Worm (Caenorhabditis elegans) whole organism, L1 larva: Measurements from ENCODE around the gene mua-6.
A peak's percentile ranks its signal among the peaks of the same experiment; 100 is the strongest.

Experiments used
- C04F5.9 ChIP-seq: sonication (generic microtip); optimal IDR thresholded peaks from 2 replicates; lab custom pipeline; 2016; ENCODE audit warnings: missing genetic modification characterization, missing compliant biosample characterization
- C34B4.2 ChIP-seq: sonication (generic microtip); optimal IDR thresholded peaks from 2 replicates; lab custom pipeline; 2017; ENCODE audit warnings: mild to moderate bottlenecking, missing genetic modification characterization, missing compliant biosample characterization
- F16B12.6 ChIP-seq: fragments of 150-350 bp; optimal IDR thresholded peaks from 2 replicates; lab custom pipeline; 2014; ENCODE audit warnings: missing biosample characterization, missing genetic modification characterization
- Y116A8C.19 ChIP-seq: sonication (generic microtip); optimal IDR thresholded peaks from 2 replicates; lab custom pipeline; 2016; ENCODE audit warnings: missing compliant biosample characterization, missing genetic modification characterization, borderline replicate concordance
- ama-1 ChIP-seq: fragments of 150-350 bp; optimal IDR thresholded peaks from 2 replicates; lab custom pipeline; 2014
- ceh-8 ChIP-seq: fragments of 200-800 bp; sonication (Bioruptor generic); optimal IDR thresholded peaks from 2 replicates; lab custom pipeline; 2018; ENCODE audit warnings: mild to moderate bottlenecking, missing genetic modification characterization, moderate library complexity, missing compliant biosample characterization
- ceh-90 ChIP-seq: sonication (generic microtip); optimal IDR thresholded peaks from 2 replicates; lab custom pipeline; 2016; ENCODE audit warnings: missing genetic modification characterization, missing compliant biosample characterization
- ces-1 ChIP-seq: fragments of 150-350 bp; optimal IDR thresholded peaks from 2 replicates; lab custom pipeline; 2014; ENCODE audit warnings: missing biosample characterization, missing genetic modification reagents, missing genetic modification characterization
- dpl-1 ChIP-seq, 3 experiments: fragments of 150-350 bp in 2 of 3; sonication (generic microtip) in 1 of 3; optimal IDR thresholded peaks; 2 replicates each; lab custom pipeline; 2014 to 2017; ENCODE audit warnings: missing biosample characterization in 3 of 3, missing genetic modification characterization in 3 of 3, missing genetic modification reagents in 3 of 3
- efl-3 ChIP-seq: fragments of 200-800 bp; sonication (Bioruptor generic); optimal IDR thresholded peaks from 2 replicates; lab custom pipeline; 2018; ENCODE audit warnings: mild to moderate bottlenecking, missing genetic modification characterization, missing compliant biosample characterization
- egl-13 ChIP-seq: sonication (generic microtip); optimal IDR thresholded peaks from 2 replicates; lab custom pipeline; 2016; ENCODE audit warnings: missing genotype, missing genetic modification reagents, missing genetic modification characterization, missing compliant biosample characterization
- ets-5 ChIP-seq: fragments of 200-800 bp; sonication (Bioruptor generic); IDR thresholded peaks from 2 replicates; pipeline ENCODE4 v1.3.6; 2022; ENCODE audit warnings: missing genetic modification characterization, missing compliant biosample characterization
- fkh-10 ChIP-seq: sonication (generic microtip); optimal IDR thresholded peaks from 2 replicates; lab custom pipeline; 2017; ENCODE audit warnings: missing biosample characterization, missing genetic modification reagents, missing genetic modification characterization
- fkh-4 ChIP-seq: sonication (generic microtip); optimal IDR thresholded peaks from 2 replicates; lab custom pipeline; 2016; ENCODE audit warnings: missing compliant biosample characterization, missing genetic modification characterization, borderline replicate concordance
- fos-1 ChIP-seq: fragments of 150-350 bp; optimal IDR thresholded peaks from 2 replicates; lab custom pipeline; 2014; ENCODE audit warnings: missing biosample characterization, missing genetic modification characterization
- hlh-17 ChIP-seq: fragments of 200-800 bp; sonication (Bioruptor generic); optimal IDR thresholded peaks from 2 replicates; lab custom pipeline; 2018; ENCODE audit warnings: missing genetic modification characterization, mild to moderate bottlenecking, missing compliant biosample characterization, moderate library complexity, borderline replicate concordance
- irx-1 ChIP-seq: sonication (generic microtip); optimal IDR thresholded peaks from 2 replicates; lab custom pipeline; 2016; ENCODE audit warnings: missing genetic modification characterization, missing compliant biosample characterization
- lin-15B ChIP-seq: fragments of 150-350 bp; sonication (generic microtip); optimal IDR thresholded peaks from 3 replicates; lab custom pipeline; 2014; ENCODE audit warnings: missing biosample characterization, missing genetic modification characterization
- lin-35 ChIP-seq, 2 experiments: fragments of 150-350 bp; optimal IDR thresholded peaks; 2 replicates each; lab custom pipeline; 2014; ENCODE audit warnings: missing biosample characterization in 2 of 2, missing genetic modification characterization in 2 of 2, missing genetic modification reagents in 2 of 2
- lin-39 ChIP-seq: fragments of 150-350 bp; optimal IDR thresholded peaks from 2 replicates; lab custom pipeline; 2014; ENCODE audit warnings: missing biosample characterization, missing genetic modification reagents, missing genetic modification characterization
- lir-3 ChIP-seq: sonication (generic microtip); optimal IDR thresholded peaks from 2 replicates; lab custom pipeline; 2016; ENCODE audit warnings: mild to moderate bottlenecking, missing genetic modification characterization, moderate library complexity, missing compliant biosample characterization; ENCODE audit not compliant: poor library complexity
- mab-9 ChIP-seq: fragments of 200-800 bp; sonication (Bioruptor generic); IDR thresholded peaks from 2 replicates; pipeline ENCODE4 v1.3.6; 2022; ENCODE audit warnings: missing genetic modification reagents, missing genetic modification characterization, missing compliant biosample characterization
- mdl-1 ChIP-seq, 2 experiments: fragments of 150-350 bp; optimal IDR thresholded peaks; 2 replicates each; lab custom pipeline; 2014 to 2017; ENCODE audit warnings: missing biosample characterization in 2 of 2, missing genetic modification characterization in 2 of 2, inconsistent platforms in 1 of 2
- mef-2 ChIP-seq: fragments of 150-350 bp; optimal IDR thresholded peaks from 2 replicates; lab custom pipeline; 2014; ENCODE audit warnings: missing biosample characterization, missing genetic modification characterization
- mep-1 ChIP-seq: fragments of 150-350 bp; optimal IDR thresholded peaks from 2 replicates; lab custom pipeline; 2014; ENCODE audit warnings: missing biosample characterization, missing genetic modification characterization
- nhr-11 ChIP-seq: fragments of 150-350 bp; optimal IDR thresholded peaks from 2 replicates; lab custom pipeline; 2014; ENCODE audit warnings: missing biosample characterization, missing genetic modification characterization
- nhr-20 ChIP-seq: sonication (generic microtip); optimal IDR thresholded peaks from 2 replicates; lab custom pipeline; 2016; ENCODE audit warnings: mild to moderate bottlenecking, missing genetic modification characterization, missing compliant biosample characterization
- nhr-237 ChIP-seq: fragments of 150-350 bp; optimal IDR thresholded peaks from 2 replicates; lab custom pipeline; 2014; ENCODE audit warnings: missing biosample characterization, missing genetic modification characterization
- nhr-47 ChIP-seq: sonication (generic microtip); optimal IDR thresholded peaks from 2 replicates; lab custom pipeline; 2016; ENCODE audit warnings: mild to moderate bottlenecking, missing genetic modification characterization, moderate library complexity, missing compliant biosample characterization
- nhr-71 ChIP-seq: sonication (generic microtip); optimal IDR thresholded peaks from 2 replicates; lab custom pipeline; 2016; ENCODE audit warnings: mild to moderate bottlenecking, missing genetic modification characterization, moderate library complexity, missing compliant biosample characterization
- nhr-76 ChIP-seq: sonication (generic microtip); optimal IDR thresholded peaks from 2 replicates; lab custom pipeline; 2017; ENCODE audit warnings: missing biosample characterization, missing genetic modification characterization
- nhr-77 ChIP-seq: fragments of 150-350 bp; optimal IDR thresholded peaks from 2 replicates; lab custom pipeline; 2014; ENCODE audit warnings: missing biosample characterization, missing genetic modification characterization
- nhr-84 ChIP-seq: sonication (generic microtip); optimal IDR thresholded peaks from 2 replicates; lab custom pipeline; 2017; ENCODE audit warnings: missing biosample characterization, missing genetic modification characterization
- nhr-90 ChIP-seq: sonication (generic microtip); optimal IDR thresholded peaks from 2 replicates; lab custom pipeline; 2016; ENCODE audit warnings: mild to moderate bottlenecking, missing genetic modification characterization, missing compliant biosample characterization; ENCODE audit not compliant: poor library complexity
- skn-1 ChIP-seq: fragments of 150-350 bp; optimal IDR thresholded peaks from 2 replicates; lab custom pipeline; 2014; ENCODE audit warnings: missing biosample characterization, missing genetic modification characterization
- swsn-7 ChIP-seq: sonication (generic microtip); optimal IDR thresholded peaks from 2 replicates; lab custom pipeline; 2016; ENCODE audit warnings: missing genetic modification characterization, missing compliant biosample characterization
- tbx-2 ChIP-seq: sonication (generic microtip); optimal IDR thresholded peaks from 2 replicates; lab custom pipeline; 2016; ENCODE audit warnings: missing genetic modification characterization, missing compliant biosample characterization
- tlp-1 ChIP-seq: fragments of 150-350 bp; optimal IDR thresholded peaks from 2 replicates; lab custom pipeline; 2014; ENCODE audit warnings: missing biosample characterization, missing genetic modification characterization
- unc-130 ChIP-seq: fragments of 150-350 bp; optimal IDR thresholded peaks from 2 replicates; lab custom pipeline; 2017; ENCODE audit warnings: missing biosample characterization, missing genetic modification characterization, inconsistent platforms
- unc-30 ChIP-seq: sonication (generic microtip); optimal IDR thresholded peaks from 2 replicates; lab custom pipeline; 2017; ENCODE audit warnings: missing biosample characterization, missing genetic modification characterization
- unc-62 ChIP-seq: fragments of 150-350 bp; optimal IDR thresholded peaks from 2 replicates; lab custom pipeline; 2014; ENCODE audit warnings: missing biosample characterization, missing genetic modification reagents, missing genetic modification characterization
- vab-15 ChIP-seq: sonication (generic microtip); optimal IDR thresholded peaks from 2 replicates; lab custom pipeline; 2017; ENCODE audit warnings: missing genotype, mild to moderate bottlenecking, missing genetic modification characterization, missing compliant biosample characterization
- xbp-1 ChIP-seq: sonication (generic microtip); optimal IDR thresholded peaks from 2 replicates; lab custom pipeline; 2016; ENCODE audit warnings: missing genetic modification characterization, missing compliant biosample characterization
- zag-1 ChIP-seq: fragments of 150-350 bp; optimal IDR thresholded peaks from 2 replicates; lab custom pipeline; 2014; ENCODE audit warnings: missing biosample characterization, missing genetic modification characterization
- zip-4 ChIP-seq: fragments of 200-800 bp; sonication (Bioruptor generic); optimal IDR thresholded peaks from 2 replicates; lab custom pipeline; 2018; ENCODE audit warnings: mild to moderate bottlenecking, missing genetic modification characterization, moderate library complexity, missing compliant biosample characterization

Gene mua-6

ce11 chrX:16218306-16218705 is 47.2 kb downstream of the mua-6 start (continued):
- no peak for TF ChIP-seq irx-1 (tag; lab: Kevin White, UChicago)
- TF ChIP-seq lin-15B (tag; lab: Kevin White, UChicago), result no peak
- TF ChIP-seq vab-15 (tag; lab: Kevin White, UChicago), result no peak
- no peak for TF ChIP-seq nhr-76 (tag; lab: Kevin White, UChicago)
- TF ChIP-seq hlh-17 (GFP tag; lab: Kevin White, UChicago), result no peak
- TF ChIP-seq mef-2 (tag; lab: Kevin White, UChicago), result no peak
- no peak for TF ChIP-seq unc-130 (tag; lab: Kevin White, UChicago)
- no peak for TF ChIP-seq C04F5.9 (tag; lab: Kevin White, UChicago)
- TF ChIP-seq unc-30 (tag; lab: Kevin White, UChicago), result no peak
- no peak for TF ChIP-seq ceh-90 (tag; lab: Kevin White, UChicago)
- peak; percentile 65 for TF ChIP-seq nhr-71
- no peak for TF ChIP-seq lin-39 (tag; lab: Kevin White, UChicago)
- peak; percentile 8 for TF ChIP-seq nhr-20 (tag; lab: Kevin White, UChicago)
- peak; percentile 31 for TF ChIP-seq swsn-7 (tag; lab: Kevin White, UChicago)
- no peak for TF ChIP-seq fos-1
- TF ChIP-seq zip-4 (GFP tag; lab: Kevin White, UChicago), result no peak
- TF ChIP-seq tbx-2 (tag; lab: Kevin White, UChicago), result no peak
- no peak for TF ChIP-seq nhr-11
- TF ChIP-seq mdl-1 (tag; optimal IDR thresholded peaks at IDR 0.05; lab: Kevin White, UChicago), result peak in 1 of 2 experiments; percentile 39
- no peak for TF ChIP-seq nhr-84
- no peak for TF ChIP-seq C34B4.2 (tag; lab: Kevin White, UChicago)
- peak; percentile 45 for TF ChIP-seq ceh-8 (GFP tag; lab: Kevin White, UChicago)
- no peak for TF ChIP-seq unc-62 (GFP tag; lab: Kevin White, UChicago)
- no peak for TF ChIP-seq nhr-77 (tag; lab: Kevin White, UChicago)
- TF ChIP-seq egl-13, result peak; percentile 47
- no peak for TF ChIP-seq skn-1 (tag; lab: Kevin White, UChicago)
- no peak for TF ChIP-seq xbp-1 (tag; lab: Kevin White, UChicago)
- no peak for TF ChIP-seq zag-1 (tag; lab: Kevin White, UChicago)
- no peak for TF ChIP-seq mab-9 (GFP tag; lab: Robert Waterston, UW)
- TF ChIP-seq F16B12.6 (tag; lab: Kevin White, UChicago), result no peak
- TF ChIP-seq dpl-1 (GFP tag; optimal IDR thresholded peaks at IDR 0.05; lab: Kevin White, UChicago), result no peak
- no peak for TF ChIP-seq ama-1 (lab: Kevin White, UChicago)
- TF ChIP-seq lir-3, result no peak
- no peak for TF ChIP-seq nhr-237 (tag; lab: Kevin White, UChicago)
- no peak for TF ChIP-seq tlp-1 (tag; lab: Kevin White, UChicago)
- peak; percentile 47 for TF ChIP-seq mep-1 (tag; lab: Kevin White, UChicago)
- no peak for TF ChIP-seq efl-3
- peak; percentile 66 for TF ChIP-seq nhr-47
- peak; percentile 5 to 9 for TF ChIP-seq lin-35 (GFP tag; optimal IDR thresholded peaks at IDR 0.05; lab: Kevin White, UChicago)
- peak; percentile 57 for TF ChIP-seq fkh-10 (GFP tag; lab: Kevin White, UChicago)
- TF ChIP-seq Y116A8C.19, result no peak
- no peak for TF ChIP-seq ces-1 (GFP tag; lab: Kevin White, UChicago)
- no peak for TF ChIP-seq nhr-90 (tag; lab: Kevin White, UChicago)
- no peak for TF ChIP-seq fkh-4 (tag; lab: Kevin White, UChicago)
- no peak for TF ChIP-seq ets-5 (GFP tag; lab: Robert Waterston, UW)
- TF ChIP-seq, all 84 proteins: peak for 19
